Fruit fly (Drosophila melanogaster): Measurements from ENCODE around the gene Teh2.

DNA sequence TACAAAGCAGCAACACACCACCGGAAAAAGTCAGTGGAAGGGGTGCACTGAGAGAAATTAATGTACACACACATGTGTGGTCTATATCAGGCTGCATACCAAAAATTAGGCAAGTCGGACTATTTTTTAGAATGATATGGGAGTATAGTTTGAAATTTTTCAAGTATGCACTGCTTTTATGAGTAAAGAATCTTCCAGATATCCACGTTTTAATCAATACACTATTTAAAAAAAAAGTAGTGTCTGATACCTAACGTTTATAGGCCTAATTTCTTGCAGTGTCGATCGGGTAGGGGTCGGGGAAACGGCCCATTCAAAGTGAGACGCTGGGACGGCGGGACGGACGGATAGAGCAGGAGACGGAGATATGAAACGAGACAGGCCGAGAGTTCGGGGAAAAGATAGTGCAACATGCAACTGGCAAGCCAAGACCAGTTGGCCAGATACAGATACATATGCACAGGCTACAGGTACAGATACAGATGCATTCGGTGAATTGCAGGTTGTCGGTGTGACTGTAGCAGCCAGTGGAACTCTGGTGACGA lies 42.6 kb upstream of the Teh2 start:
- TF ChIP-seq CG14711 (tag; optimal IDR thresholded peaks at IDR 0.05) (no peak), bab1 (GFP tag; optimal IDR thresholded peaks at IDR 0.05) (peak; percentile 2), CG11617 (GFP tag; optimal IDR thresholded peaks at IDR 0.05) (no peak), CG5204 (GFP tag; optimal IDR thresholded peaks at IDR 0.05) (no peak), Hr96 (GFP tag; optimal IDR thresholded peaks at IDR 0.05) (peak; percentile 43), tj (GFP tag; optimal IDR thresholded peaks at IDR 0.05) (peak; percentile 3), CG12768 (GFP tag; optimal IDR thresholded peaks at IDR 0.05) (no peak), CG7101 (tag; optimal IDR thresholded peaks at IDR 0.05) (peak; percentile 4)

All from whole organism, adult.